Worm (Caenorhabditis elegans): ENCODE results near the gene C23F12.3.

ce11 chrX:9431002-9431482 is 39.6 kb downstream of the C23F12.3 start, which contains the start of gene B0272.3:
- no peak for TF ChIP-seq ama-1 (optimal IDR thresholded peaks at IDR 0.05)
- no peak for TF ChIP-seq ama-1 (GFP tag; optimal IDR thresholded peaks at IDR 0.05)
- no peak for TF ChIP-seq F57A8.1 (GFP tag; optimal IDR thresholded peaks at IDR 0.05)
- TF ChIP-seq unc-62 (GFP tag; optimal IDR thresholded peaks at IDR 0.05) = no peak

Measured in whole organism, young adult.